Fruit fly (Drosophila melanogaster) whole organism, embryonic: ENCODE measurements around the gene CG13124.
A peak's percentile ranks its signal among the peaks of the same experiment; 100 is the strongest.

Experiments
- Blimp-1 ChIP-seq: fragments of 200-800 bp; sonication (Bioruptor generic); optimal IDR thresholded peaks from 3 replicates; lab custom pipeline; 2018; ENCODE audit warnings: missing biosample characterization, missing genetic modification characterization, mild to moderate bottlenecking, moderate library complexity, missing genetic modification reagents
- Bteb2 ChIP-seq: fragments of 200-800 bp; sonication (Bioruptor generic); optimal IDR thresholded peaks from 2 replicates; lab custom pipeline; 2016; ENCODE audit warnings: missing biosample characterization, missing genetic modification characterization
- CG10274 ChIP-seq: fragments of 200-800 bp; sonication (Bioruptor generic); optimal IDR thresholded peaks from 3 replicates; lab custom pipeline; 2017; ENCODE audit warnings: missing biosample characterization, mild to moderate bottlenecking, missing genetic modification characterization
- CG11456 ChIP-seq: fragments of 200-800 bp; sonication (Bioruptor generic); IDR thresholded peaks from 3 replicates; pipeline ENCODE4 v1.3.6; 2022; ENCODE audit warnings: missing biosample characterization, missing genetic modification characterization
- CG11560 ChIP-seq: fragments of 200-800 bp; sonication (Bioruptor generic); IDR thresholded peaks from 3 replicates; pipeline ENCODE4 v1.3.6; 2022; ENCODE audit warnings: missing biosample characterization, missing genetic modification characterization
- CG12071 ChIP-seq: fragments of 200-800 bp; sonication (Bioruptor generic); optimal IDR thresholded peaks from 3 replicates; lab custom pipeline; 2018; ENCODE audit warnings: missing biosample characterization, mild to moderate bottlenecking, missing genetic modification characterization
- CG13424 ChIP-seq: fragments of 200-800 bp; sonication (Bioruptor generic); optimal IDR thresholded peaks from 2 replicates; lab custom pipeline; 2019; ENCODE audit warnings: missing biosample characterization, mild to moderate bottlenecking, missing genetic modification characterization, moderate library complexity
- CG13894 ChIP-seq: fragments of 200-800 bp; sonication (Bioruptor generic); optimal IDR thresholded peaks from 3 replicates; lab custom pipeline; 2018; ENCODE audit warnings: missing biosample characterization, mild to moderate bottlenecking, missing genetic modification characterization, moderate library complexity
- CG14441 ChIP-seq: fragments of 200-800 bp; sonication (Bioruptor generic); IDR thresholded peaks from 2 replicates; pipeline ENCODE4 v1.3.6; 2022; ENCODE audit warnings: missing biosample characterization, missing genetic modification characterization
- CG14710 ChIP-seq: fragments of 200-800 bp; sonication (Bioruptor generic); optimal IDR thresholded peaks from 3 replicates; lab custom pipeline; 2019; ENCODE audit warnings: missing biosample characterization, mild to moderate bottlenecking, missing genetic modification characterization, moderate library complexity
- CG16813 ChIP-seq: fragments of 200-800 bp; sonication (Bioruptor generic); IDR thresholded peaks from 3 replicates; pipeline ENCODE4 v1.3.6; 2022; ENCODE audit warnings: missing biosample characterization, missing genetic modification characterization; ENCODE audit not compliant: partially characterized antibody
- CG17912 ChIP-seq: fragments of 200-800 bp; sonication (Bioruptor generic); optimal IDR thresholded peaks from 2 replicates; lab custom pipeline; 2018; ENCODE audit warnings: missing biosample characterization, mild to moderate bottlenecking, missing genetic modification characterization
- CG18011 ChIP-seq: fragments of 200-800 bp; sonication (Bioruptor generic); optimal IDR thresholded peaks from 2 replicates; lab custom pipeline; 2017; ENCODE audit warnings: missing biosample characterization, missing genetic modification characterization, mild to moderate bottlenecking, moderate library complexity, missing genotype
- CG18619 ChIP-seq: fragments of 200-800 bp; sonication (Bioruptor generic); optimal IDR thresholded peaks from 3 replicates; lab custom pipeline; 2017; ENCODE audit warnings: missing biosample characterization, mild to moderate bottlenecking, missing genetic modification characterization
- CG32767 ChIP-seq: fragments of 200-800 bp; sonication (Bioruptor generic); IDR thresholded peaks from 2 replicates; pipeline ENCODE4 v1.3.6; 2022; ENCODE audit warnings: missing biosample characterization, missing genetic modification characterization
- CG34422 ChIP-seq: fragments of 200-800 bp; sonication (Bioruptor generic); IDR thresholded peaks from 3 replicates; pipeline ENCODE4 v1.3.6; 2022; ENCODE audit warnings: missing biosample characterization, missing genetic modification characterization
- CG3847 ChIP-seq: fragments of 200-800 bp; sonication (Bioruptor generic); IDR thresholded peaks from 2 replicates; pipeline ENCODE4 v1.3.6; 2022; ENCODE audit warnings: missing biosample characterization, missing genetic modification characterization
- CG42726 ChIP-seq: fragments of 200-800 bp; sonication (Bioruptor generic); IDR thresholded peaks from 2 replicates; pipeline ENCODE4 v1.3.6; 2022; ENCODE audit warnings: missing biosample characterization, missing genetic modification characterization; ENCODE audit not compliant: partially characterized antibody
- CG4360 ChIP-seq: fragments of 200-800 bp; sonication (Bioruptor generic); IDR thresholded peaks from 2 replicates; pipeline ENCODE4 v1.3.6; 2022; ENCODE audit warnings: missing biosample characterization, missing genetic modification characterization
- CG43689 ChIP-seq: fragments of 200-800 bp; sonication (Bioruptor generic); IDR thresholded peaks from 2 replicates; pipeline ENCODE4 v1.3.6; 2022; ENCODE audit warnings: missing biosample characterization, missing genetic modification characterization
- CG4730 ChIP-seq: fragments of 200-800 bp; sonication (Bioruptor generic); IDR thresholded peaks from 2 replicates; pipeline ENCODE4 v1.3.6; 2022; ENCODE audit warnings: missing biosample characterization, missing genetic modification characterization
- CG7357 ChIP-seq: fragments of 200-800 bp; sonication (Bioruptor generic); IDR thresholded peaks from 3 replicates; pipeline ENCODE4 v1.3.6; 2022; ENCODE audit warnings: missing biosample characterization, missing genetic modification characterization
- CG8388 ChIP-seq: fragments of 200-800 bp; sonication (Bioruptor generic); optimal IDR thresholded peaks from 2 replicates; lab custom pipeline; 2019; ENCODE audit warnings: missing biosample characterization, mild to moderate bottlenecking, missing genetic modification characterization, moderate library complexity
- CG8924 ChIP-seq: fragments of 200-800 bp; optimal IDR thresholded peaks from 3 replicates; lab custom pipeline; 2019; ENCODE audit warnings: missing biosample characterization, mild to moderate bottlenecking, missing genetic modification characterization, moderate library complexity
- Dek ChIP-seq: fragments of 200-800 bp; sonication (Bioruptor generic); optimal IDR thresholded peaks from 3 replicates; lab custom pipeline; 2019; ENCODE audit warnings: missing biosample characterization, mild to moderate bottlenecking, missing genetic modification characterization, moderate library complexity
- MBD-R2 ChIP-seq: fragments of 200-800 bp; sonication (Bioruptor generic); IDR thresholded peaks from 2 replicates; pipeline ENCODE4 v1.3.6; 2022; ENCODE audit warnings: missing biosample characterization, missing genetic modification characterization
- MESR4 ChIP-seq: fragments of 200-800 bp; sonication (Bioruptor generic); optimal IDR thresholded peaks from 2 replicates; lab custom pipeline; 2018; ENCODE audit warnings: missing biosample characterization, mild to moderate bottlenecking, missing genetic modification characterization, moderate library complexity
- Opbp ChIP-seq: fragments of 200-800 bp; sonication (Bioruptor generic); IDR thresholded peaks from 3 replicates; pipeline ENCODE4 v1.3.6; 2022; ENCODE audit warnings: missing biosample characterization, missing genetic modification characterization; ENCODE audit not compliant: partially characterized antibody
- Six4 ChIP-seq: fragments of 200-800 bp; sonication (Bioruptor generic); optimal IDR thresholded peaks from 2 replicates; lab custom pipeline; 2016; ENCODE audit warnings: missing biosample characterization, missing genetic modification characterization
- Sox100B ChIP-seq: fragments of 200-800 bp; sonication (Bioruptor generic); optimal IDR thresholded peaks from 3 replicates; lab custom pipeline; 2018; ENCODE audit warnings: missing biosample characterization, mild to moderate bottlenecking, missing genetic modification characterization
- Sox102F ChIP-seq: fragments of 200-800 bp; sonication (Bioruptor generic); optimal IDR thresholded peaks from 2 replicates; lab custom pipeline; 2018; ENCODE audit warnings: missing biosample characterization, mild to moderate bottlenecking, missing genetic modification characterization, moderate library complexity
- aop ChIP-seq: fragments of 200-800 bp; sonication (Bioruptor generic); IDR thresholded peaks from 2 replicates; pipeline ENCODE4 v1.3.6; 2022; ENCODE audit warnings: missing biosample characterization, missing genetic modification characterization
- bigmax ChIP-seq: fragments of 200-800 bp; sonication (Bioruptor generic); optimal IDR thresholded peaks from 2 replicates; lab custom pipeline; 2018; ENCODE audit warnings: missing biosample characterization, mild to moderate bottlenecking, missing genetic modification characterization
- cg ChIP-seq: fragments of 200-800 bp; sonication (Bioruptor generic); optimal IDR thresholded peaks from 3 replicates; lab custom pipeline; 2019; ENCODE audit warnings: missing biosample characterization, mild to moderate bottlenecking, missing genetic modification characterization, moderate library complexity
- ci ChIP-seq: fragments of 200-800 bp; sonication (Bioruptor generic); IDR thresholded peaks from 3 replicates; pipeline ENCODE4 v1.3.6; 2022; ENCODE audit warnings: missing biosample characterization, missing genetic modification characterization
- da ChIP-seq: fragments of 200-800 bp; sonication (Bioruptor generic); optimal IDR thresholded peaks from 2 replicates; lab custom pipeline; 2016; ENCODE audit warnings: missing biosample characterization, missing genetic modification characterization
- esg ChIP-seq: fragments of 200-800 bp; sonication (Bioruptor generic); conservative IDR thresholded peaks from 2 replicates; pipeline ENCODE4 v1.3.6; 2022; ENCODE audit warnings: missing biosample characterization, missing genetic modification characterization
- gsb ChIP-seq: fragments of 200-800 bp; sonication (Bioruptor generic); IDR thresholded peaks from 2 replicates; pipeline ENCODE4 v1.3.6; 2022; ENCODE audit warnings: missing biosample characterization, missing genetic modification characterization
- gt ChIP-seq: fragments of 200-800 bp; sonication (Bioruptor generic); IDR thresholded peaks from 2 replicates; pipeline ENCODE4 v1.3.6; 2022; ENCODE audit warnings: missing biosample characterization, missing genetic modification characterization
- knrl ChIP-seq: fragments of 200-800 bp; sonication (Bioruptor generic); IDR thresholded peaks from 3 replicates; pipeline ENCODE4 v1.3.6; 2022; ENCODE audit warnings: missing biosample characterization, missing genetic modification characterization; ENCODE audit not compliant: partially characterized antibody
- maf-S ChIP-seq: fragments of 200-800 bp; sonication (Bioruptor generic); optimal IDR thresholded peaks from 2 replicates; lab custom pipeline; 2016; ENCODE audit warnings: missing biosample characterization, missing genetic modification characterization
- pfk ChIP-seq: fragments of 200-800 bp; sonication (Bioruptor generic); optimal IDR thresholded peaks from 2 replicates; lab custom pipeline; 2018; ENCODE audit warnings: missing biosample characterization, mild to moderate bottlenecking, missing genetic modification characterization, moderate library complexity
- pnt ChIP-seq: fragments of 200-800 bp; sonication (Bioruptor generic); optimal IDR thresholded peaks from 3 replicates; lab custom pipeline; 2016; ENCODE audit warnings: missing biosample characterization, missing genetic modification characterization
- repo ChIP-seq: fragments of 200-800 bp; sonication (Bioruptor generic); optimal IDR thresholded peaks from 2 replicates; lab custom pipeline; 2016; ENCODE audit warnings: missing biosample characterization, missing genetic modification characterization
- row ChIP-seq: fragments of 200-800 bp; sonication (Bioruptor generic); IDR thresholded peaks from 3 replicates; pipeline ENCODE4 v1.3.6; 2022; ENCODE audit warnings: missing biosample characterization, missing genetic modification characterization
- sens-2 ChIP-seq: fragments of 200-800 bp; sonication (Bioruptor generic); IDR thresholded peaks from 2 replicates; pipeline ENCODE4 v1.3.6; 2022; ENCODE audit warnings: missing biosample characterization, missing genetic modification characterization
- sim ChIP-seq: fragments of 200-800 bp; sonication (Bioruptor generic); IDR thresholded peaks from 2 replicates; pipeline ENCODE4 v1.3.6; 2022; ENCODE audit warnings: missing biosample characterization, missing genetic modification characterization
- slou ChIP-seq: fragments of 200-800 bp; sonication (Bioruptor generic); optimal IDR thresholded peaks from 3 replicates; lab custom pipeline; 2016; ENCODE audit warnings: missing biosample characterization, missing genetic modification characterization
- yki ChIP-seq: fragments of >200 bp; optimal IDR thresholded peaks from 3 replicates; lab custom pipeline; 2018

The CG13124 gene

dm6 chr2L:9915011-9915850 is 6.8 kb upstream of the CG13124 start, which contains the start of gene yip2 (continued):
- no peak for TF ChIP-seq Six4
- peak; percentile 62 for TF ChIP-seq CG12071 (GFP tag; lab: Kevin White, UChicago)
- TF ChIP-seq CG3847, result peak; percentile 42; the same call in 1 of the 2 replicates
- TF ChIP-seq Sox102F (GFP tag; lab: Kevin White, UChicago), result peak; percentile 74
- 0 out of 2 replicates have a peak, but pooled peaks have one; percentile 36 for TF ChIP-seq CG4730 (GFP tag; lab: Robert Waterston, UW)
- TF ChIP-seq CG14441 (GFP tag; lab: Robert Waterston, UW), result peak; percentile 49
- TF ChIP-seq row (GFP tag; lab: Robert Waterston, UW), result peak; percentile 84
- TF ChIP-seq CG32767, result 0 out of 2 replicates have a peak, but pooled peaks have one; percentile 29
- peak; percentile 52 for TF ChIP-seq CG8388 (GFP tag; lab: Kevin White, UChicago)
- TF ChIP-seq pnt, result no peak
- no peak for TF ChIP-seq Opbp (GFP tag; lab: Robert Waterston, UW)
- peak; percentile 32; the same call in 1 of the 2 replicates for TF ChIP-seq MBD-R2 (GFP tag; lab: Robert Waterston, UW)
- peak; percentile 41 for TF ChIP-seq CG18619 (GFP tag; lab: Kevin White, UChicago)
- TF ChIP-seq esg (GFP tag; lab: Robert Waterston, UW), result no peak
- TF ChIP-seq sim (GFP tag; lab: Robert Waterston, UW), result no peak
- peak; percentile 55; the same call in 1 of the 3 replicates for TF ChIP-seq CG34422 (GFP tag; lab: Robert Waterston, UW)
- TF ChIP-seq CG18011 (GFP tag; lab: Kevin White, UChicago), result peak; percentile 41
- TF ChIP-seq CG14710, result no peak
- no peak for TF ChIP-seq CG10274
- TF ChIP-seq Bteb2 (GFP tag; lab: Kevin White, UChicago), result peak; percentile 13
- TF ChIP-seq CG13424 (tag; lab: Kevin White, UChicago), result peak; percentile 73
- TF ChIP-seq CG11456 (GFP tag; lab: Robert Waterston, UW), result peak; percentile 63; the same call in 2 of the 3 replicates
- TF ChIP-seq CG42726 (GFP tag; lab: Robert Waterston, UW), result no peak
- TF ChIP-seq Sox100B (GFP tag; lab: Kevin White, UChicago), result peak; percentile 56
- peak; percentile 75 for TF ChIP-seq Dek (tag; lab: Kevin White, UChicago)
- TF ChIP-seq bigmax (GFP tag; lab: Kevin White, UChicago), result no peak
- peak; percentile 42 for TF ChIP-seq Blimp-1
- TF ChIP-seq CG17912 (GFP tag; lab: Kevin White, UChicago), result no peak
- no peak for TF ChIP-seq CG4360 (GFP tag; lab: Robert Waterston, UW)
- TF ChIP-seq maf-S (GFP tag; lab: Kevin White, UChicago), result peak; percentile 42
- TF ChIP-seq sens-2, result peak; percentile 45; the same call in 1 of the 2 replicates
- TF ChIP-seq gt, result no peak
- no peak for TF ChIP-seq CG11560 (tag; lab: Robert Waterston, UW)
- TF ChIP-seq gsb (GFP tag; lab: Robert Waterston, UW), result no peak
- TF ChIP-seq CG16813, result no peak
- TF ChIP-seq knrl (GFP tag; lab: Robert Waterston, UW), result no peak
- no peak for TF ChIP-seq repo
- TF ChIP-seq CG8924 (tag; lab: Kevin White, UChicago), result peak; percentile 66
- TF ChIP-seq aop (GFP tag; lab: Robert Waterston, UW), result no peak
- peak; percentile 36 for TF ChIP-seq pfk
- no peak for TF ChIP-seq slou
- no peak for TF ChIP-seq da (GFP tag; lab: Kevin White, UChicago)
- TF ChIP-seq CG43689, result no peak
- peak; percentile 65 for TF ChIP-seq CG13894 (tag; lab: Kevin White, UChicago)
- TF ChIP-seq yki (lab: Kevin White, UChicago), result no peak
- peak; percentile 27 for TF ChIP-seq MESR4
- TF ChIP-seq cg (GFP tag; lab: Kevin White, UChicago), result no peak
- peak; percentile 93 for TF ChIP-seq ci (GFP tag; lab: Robert Waterston, UW)
- no peak for TF ChIP-seq CG7357 (GFP tag; lab: Robert Waterston, UW)
